Worm (Caenorhabditis elegans) whole organism, L4 larva: ENCODE data around the gene str-227.

Experiments used
- T26A8.4 ChIP-seq: fragments of 200-800 bp; sonication (Bioruptor generic); IDR thresholded peaks from 2 replicates; pipeline ENCODE4 v1.3.6; 2022; ENCODE audit warnings: missing genetic modification characterization, missing compliant biosample characterization
- ceh-28 ChIP-seq: fragments of 150-350 bp; optimal IDR thresholded peaks from 2 replicates; lab custom pipeline; 2014; ENCODE audit warnings: missing biosample characterization, missing genetic modification reagents, missing genetic modification characterization
- ceh-32 ChIP-seq: sonication (generic microtip); optimal IDR thresholded peaks from 2 replicates; lab custom pipeline; 2016; ENCODE audit warnings: mild to moderate bottlenecking, missing genetic modification characterization, missing compliant biosample characterization; ENCODE audit not compliant: poor library complexity
- ctbp-1 ChIP-seq: fragments of 200-800 bp; sonication (Bioruptor generic); IDR thresholded peaks from 2 replicates; pipeline ENCODE4 v1.3.6; 2022; ENCODE audit warnings: missing genetic modification reagents, missing genetic modification characterization, missing compliant biosample characterization
- lin-13 ChIP-seq: fragments of 150-350 bp; optimal IDR thresholded peaks from 2 replicates; lab custom pipeline; 2014; ENCODE audit warnings: missing biosample characterization, missing genetic modification reagents, missing genetic modification characterization
- lin-39 ChIP-seq: fragments of 150-350 bp; optimal IDR thresholded peaks from 2 replicates; lab custom pipeline; 2014; ENCODE audit warnings: missing biosample characterization, missing genetic modification reagents, missing genetic modification characterization
- nhr-11 ChIP-seq: fragments of 150-350 bp; optimal IDR thresholded peaks from 2 replicates; lab custom pipeline; 2014; ENCODE audit warnings: missing biosample characterization, missing genetic modification characterization
- nhr-28 ChIP-seq: fragments of 150-350 bp; optimal IDR thresholded peaks from 2 replicates; lab custom pipeline; 2014; ENCODE audit warnings: missing biosample characterization, missing genetic modification characterization
- nhr-76 ChIP-seq: fragments of 150-350 bp; optimal IDR thresholded peaks from 2 replicates; lab custom pipeline; 2014; ENCODE audit warnings: missing biosample characterization, missing genetic modification characterization
- pqm-1 ChIP-seq: sonication (generic microtip); optimal IDR thresholded peaks from 2 replicates; lab custom pipeline; 2017; ENCODE audit warnings: missing biosample characterization, missing genetic modification characterization
- unc-130 ChIP-seq: sonication (generic microtip); optimal IDR thresholded peaks from 2 replicates; lab custom pipeline; 2016; ENCODE audit warnings: missing genetic modification reagents, missing genetic modification characterization, missing compliant biosample characterization
- unc-39 ChIP-seq: sonication (generic microtip); optimal IDR thresholded peaks from 2 replicates; lab custom pipeline; 2017; ENCODE audit warnings: missing biosample characterization, missing genetic modification characterization
- unc-62 ChIP-seq, 3 experiments: fragments of 150-350 bp in 1 of 3; sonication (generic microtip); optimal IDR thresholded peaks in 2 of 3; peaks in 1 of 3; 1 replicate in 1 of 3; 2 replicates in 2 of 3; lab custom pipeline; 2014 to 2017; ENCODE audit warnings: missing biosample characterization in 3 of 3, missing genetic modification characterization in 3 of 3, missing genetic modification reagents in 3 of 3, missing genotype in 1 of 3
- zip-11 ChIP-seq: fragments of 200-800 bp; sonication (Bioruptor generic); IDR thresholded peaks from 2 replicates; pipeline ENCODE4 v1.3.6; 2022; ENCODE audit warnings: missing genetic modification characterization, missing compliant biosample characterization

ce11 chrV:3551765-3552164 lies 33.8 kb downstream of the str-227 start, which contains the start of gene grl-28:
- no peak for TF ChIP-seq ceh-28
- no peak for TF ChIP-seq unc-39 (tag; lab: Kevin White, UChicago)
- no peak for TF ChIP-seq zip-11 (GFP tag; lab: Robert Waterston, UW)
- no peak for TF ChIP-seq nhr-28 (tag; lab: Kevin White, UChicago)
- TF ChIP-seq unc-130 (GFP tag; lab: Kevin White, UChicago), result no peak
- TF ChIP-seq T26A8.4 (GFP tag; lab: Robert Waterston, UW), result no peak
- no peak for TF ChIP-seq nhr-76 (tag; lab: Kevin White, UChicago)
- TF ChIP-seq unc-62 (GFP tag; optimal IDR thresholded peaks at IDR 0.05 in 1 of 2; lab: Kevin White, UChicago), result no peak
- no peak for TF ChIP-seq unc-62 (tag; optimal IDR thresholded peaks at IDR 0.05; lab: Kevin White, UChicago)
- TF ChIP-seq lin-13 (GFP tag; lab: Kevin White, UChicago), result no peak
- no peak for TF ChIP-seq pqm-1
- no peak for TF ChIP-seq ceh-32 (tag; lab: Kevin White, UChicago)
- no peak for TF ChIP-seq nhr-11 (tag; lab: Kevin White, UChicago)
- no peak for TF ChIP-seq lin-39 (tag; lab: Kevin White, UChicago)
- TF ChIP-seq ctbp-1, result no peak
